Fruit fly (Drosophila melanogaster) whole organism, embryonic: ENCODE results near the gene CG14431.

Experiments
- Awh ChIP-seq: fragments of 200-800 bp; sonication (Bioruptor generic); IDR thresholded peaks from 2 replicates; pipeline ENCODE4, ENCODE4 v1.3.6; 2022; ENCODE audit warnings: missing biosample characterization, missing genetic modification characterization
- BEAF-32 ChIP-seq: fragments of 200-800 bp; sonication (Bioruptor generic); optimal IDR thresholded peaks from 3 replicates; lab custom pipeline; 2017; ENCODE audit warnings: missing biosample characterization, missing genetic modification characterization, mild to moderate bottlenecking, moderate library complexity, missing genetic modification reagents
- Bgb ChIP-seq: fragments of 200-800 bp; sonication (Bioruptor generic); IDR thresholded peaks from 2 replicates; pipeline ENCODE4 v1.3.6; 2022; ENCODE audit warnings: missing biosample characterization, missing genetic modification characterization; ENCODE audit not compliant: partially characterized antibody
- CG11504 ChIP-seq: fragments of 200-800 bp; sonication (Bioruptor generic); optimal IDR thresholded peaks from 3 replicates; lab custom pipeline; 2019; ENCODE audit warnings: missing biosample characterization, mild to moderate bottlenecking, missing genetic modification characterization, moderate library complexity
- CG13296 ChIP-seq: fragments of 200-800 bp; sonication (Bioruptor generic); optimal IDR thresholded peaks from 3 replicates; lab custom pipeline; 2018; ENCODE audit warnings: missing biosample characterization, mild to moderate bottlenecking, missing genetic modification characterization
- CG13424 ChIP-seq: fragments of 200-800 bp; sonication (Bioruptor generic); optimal IDR thresholded peaks from 2 replicates; lab custom pipeline; 2019; ENCODE audit warnings: missing biosample characterization, mild to moderate bottlenecking, missing genetic modification characterization, moderate library complexity
- CG15601 ChIP-seq: fragments of 200-800 bp; sonication (Bioruptor generic); optimal IDR thresholded peaks from 3 replicates; lab custom pipeline; 2019; ENCODE audit warnings: missing biosample characterization, mild to moderate bottlenecking, missing genetic modification characterization, moderate library complexity
- CG1647 ChIP-seq: fragments of 200-800 bp; sonication (Bioruptor generic); optimal IDR thresholded peaks from 3 replicates; lab custom pipeline; 2016; ENCODE audit warnings: missing biosample characterization, missing genetic modification characterization
- CG17568 ChIP-seq: fragments of 200-800 bp; sonication (Bioruptor generic); optimal IDR thresholded peaks from 2 replicates; lab custom pipeline; 2018; ENCODE audit warnings: missing biosample characterization, mild to moderate bottlenecking, missing genetic modification characterization, moderate library complexity
- CG30403 ChIP-seq: fragments of 200-800 bp; sonication (Bioruptor generic); optimal IDR thresholded peaks from 3 replicates; lab custom pipeline; 2016; ENCODE audit warnings: missing biosample characterization, missing genetic modification characterization
- CG3163 ChIP-seq: fragments of 200-800 bp; sonication (Bioruptor generic); optimal IDR thresholded peaks from 3 replicates; lab custom pipeline; 2016; ENCODE audit warnings: missing biosample characterization, missing genetic modification characterization
- CG4360 ChIP-seq: fragments of 200-800 bp; sonication (Bioruptor generic); IDR thresholded peaks from 2 replicates; pipeline ENCODE4 v1.3.6; 2022; ENCODE audit warnings: missing biosample characterization, missing genetic modification characterization
- CG4820 ChIP-seq: fragments of 200-800 bp; sonication (Bioruptor generic); optimal IDR thresholded peaks from 3 replicates; lab custom pipeline; 2016; ENCODE audit warnings: missing biosample characterization, missing genetic modification characterization
- CG7839 ChIP-seq: fragments of 200-800 bp; sonication (Bioruptor generic); optimal IDR thresholded peaks from 3 replicates; lab custom pipeline; 2018; ENCODE audit warnings: missing biosample characterization, mild to moderate bottlenecking, missing genetic modification characterization, moderate library complexity
- CG7963 ChIP-seq: fragments of 200-800 bp; sonication (Bioruptor generic); IDR thresholded peaks from 3 replicates; pipeline ENCODE4 v1.3.6; 2022; ENCODE audit warnings: missing biosample characterization, missing genetic modification characterization; ENCODE audit not compliant: partially characterized antibody
- CG8924 ChIP-seq: fragments of 200-800 bp; optimal IDR thresholded peaks from 3 replicates; lab custom pipeline; 2019; ENCODE audit warnings: missing biosample characterization, mild to moderate bottlenecking, missing genetic modification characterization, moderate library complexity
- Dfd ChIP-seq, 2 experiments: fragments of >200 bp; optimal IDR thresholded peaks; 2 replicates each; lab custom pipeline; 2017; ENCODE audit warnings: missing biosample characterization in 2 of 2, missing genetic modification characterization in 2 of 2
- Drgx ChIP-seq: fragments of 200-800 bp; sonication (Bioruptor generic); IDR thresholded peaks from 2 replicates; pipeline ENCODE4 v1.3.6; 2022; ENCODE audit warnings: missing biosample characterization, missing genetic modification characterization
- E2f1 ChIP-seq: fragments of 200-800 bp; sonication (Bioruptor generic); IDR thresholded peaks from 2 replicates; pipeline ENCODE4 v1.3.6; 2022; ENCODE audit warnings: missing biosample characterization, missing genetic modification characterization
- Ets65A ChIP-seq: fragments of 200-800 bp; sonication (Bioruptor generic); peaks from one replicate; lab custom pipeline; 2016; ENCODE audit warnings: missing biosample characterization, missing genetic modification characterization
- Hr3 ChIP-seq: fragments of 200-800 bp; sonication (Bioruptor generic); optimal IDR thresholded peaks from 3 replicates; lab custom pipeline; 2016; ENCODE audit warnings: missing biosample characterization, missing genetic modification characterization
- Med ChIP-seq: fragments of 200-800 bp; sonication (Bioruptor generic); peaks from one replicate; lab custom pipeline; 2016; ENCODE audit warnings: missing biosample characterization, missing genetic modification characterization, mild to moderate bottlenecking, inconsistent platforms, moderate library complexity
- Optix ChIP-seq: fragments of 200-800 bp; sonication (Bioruptor generic); IDR thresholded peaks from 3 replicates; pipeline ENCODE4 v1.3.6; 2022; ENCODE audit warnings: missing biosample characterization, missing genetic modification characterization
- Ptx1 ChIP-seq: fragments of 200-800 bp; sonication (Bioruptor generic); IDR thresholded peaks from 2 replicates; pipeline ENCODE4 v1.3.6; 2022; ENCODE audit warnings: missing biosample characterization, missing genetic modification characterization
- Rfx ChIP-seq: fragments of 200-800 bp; sonication (Bioruptor generic); IDR thresholded peaks from 2 replicates; pipeline ENCODE4 v1.3.6; 2022; ENCODE audit warnings: missing biosample characterization, missing genetic modification characterization
- Sin3A ChIP-seq: fragments of >200 bp; optimal IDR thresholded peaks from 2 replicates; lab custom pipeline; 2018
- Taf1 ChIP-seq: fragments of 200-800 bp; sonication (Bioruptor generic); IDR thresholded peaks from 2 replicates; pipeline ENCODE4 v1.3.6; 2022; ENCODE audit warnings: missing biosample characterization, missing genetic modification characterization
- amos ChIP-seq: fragments of 200-800 bp; sonication (Bioruptor generic); IDR thresholded peaks from 2 replicates; pipeline ENCODE4 v1.3.6; 2022; ENCODE audit warnings: missing biosample characterization, missing genetic modification characterization; ENCODE audit not compliant: partially characterized antibody
- gfzf ChIP-seq: fragments of 200-800 bp; sonication (Bioruptor generic); optimal IDR thresholded peaks from 2 replicates; lab custom pipeline; 2016; ENCODE audit warnings: missing biosample characterization, mild to moderate bottlenecking, missing genetic modification characterization, moderate library complexity
- grau ChIP-seq: fragments of 200-800 bp; optimal IDR thresholded peaks from 3 replicates; lab custom pipeline; 2019; ENCODE audit warnings: missing biosample characterization, mild to moderate bottlenecking, missing genetic modification characterization, moderate library complexity
- jigr1 ChIP-seq: fragments of 200-800 bp; sonication (Bioruptor generic); IDR thresholded peaks from 3 replicates; pipeline ENCODE4 v1.3.6; 2022; ENCODE audit warnings: missing biosample characterization, missing genetic modification characterization
- lab ChIP-seq: fragments of 200-800 bp; sonication (Bioruptor generic); optimal IDR thresholded peaks from 3 replicates; lab custom pipeline; 2017; ENCODE audit warnings: missing biosample characterization, missing genetic modification characterization, mild to moderate bottlenecking, moderate library complexity, missing genetic modification reagents
- lbe ChIP-seq: fragments of 200-800 bp; sonication (Bioruptor generic); optimal IDR thresholded peaks from 2 replicates; lab custom pipeline; 2016; ENCODE audit warnings: missing biosample characterization, mild to moderate bottlenecking, missing genetic modification characterization
- otp ChIP-seq: fragments of 200-800 bp; sonication (Bioruptor generic); IDR thresholded peaks from 3 replicates; pipeline ENCODE4, ENCODE4 v1.3.6; 2022; ENCODE audit warnings: missing biosample characterization, missing genetic modification characterization
- prd ChIP-seq, 3 experiments: fragments of >200 bp in 2 of 3; fragments of 200-800 bp in 1 of 3; sonication (Bioruptor generic) in 1 of 3; optimal IDR thresholded peaks in 2 of 3; IDR thresholded peaks in 1 of 3; 2 replicates in 2 of 3; 3 replicates in 1 of 3; pipeline versions ENCODE4 v1.3.6 to Lab custom; 2017 to 2022; ENCODE audit warnings: missing biosample characterization in 1 of 3, missing genetic modification characterization in 1 of 3
- pros ChIP-seq: fragments of 200-800 bp; sonication (Bioruptor generic); optimal IDR thresholded peaks from 3 replicates; lab custom pipeline; 2019; ENCODE audit warnings: missing biosample characterization, mild to moderate bottlenecking, missing genetic modification characterization, moderate library complexity
- ranshi ChIP-seq: fragments of 200-800 bp; sonication (Bioruptor generic); IDR thresholded peaks from 2 replicates; pipeline ENCODE4 v1.3.6; 2022; ENCODE audit warnings: missing biosample characterization, missing genetic modification characterization
- row ChIP-seq: fragments of 200-800 bp; sonication (Bioruptor generic); IDR thresholded peaks from 3 replicates; pipeline ENCODE4 v1.3.6; 2022; ENCODE audit warnings: missing biosample characterization, missing genetic modification characterization
- sens ChIP-seq: fragments of 200-800 bp; sonication (Bioruptor generic); peaks from one replicate; lab custom pipeline; 2016; ENCODE audit warnings: missing biosample characterization, missing genetic modification characterization
- ttk ChIP-seq: fragments of 200-800 bp; sonication (Bioruptor generic); IDR thresholded peaks from 2 replicates; pipeline ENCODE4 v2.1.2; 2022; ENCODE audit warnings: missing biosample characterization, missing genetic modification characterization
- unpg ChIP-seq: fragments of 200-800 bp; sonication (Bioruptor generic); optimal IDR thresholded peaks from 3 replicates; lab custom pipeline; 2018; ENCODE audit warnings: missing biosample characterization, mild to moderate bottlenecking, missing genetic modification characterization, moderate library complexity

The CG14431 gene

DNA sequence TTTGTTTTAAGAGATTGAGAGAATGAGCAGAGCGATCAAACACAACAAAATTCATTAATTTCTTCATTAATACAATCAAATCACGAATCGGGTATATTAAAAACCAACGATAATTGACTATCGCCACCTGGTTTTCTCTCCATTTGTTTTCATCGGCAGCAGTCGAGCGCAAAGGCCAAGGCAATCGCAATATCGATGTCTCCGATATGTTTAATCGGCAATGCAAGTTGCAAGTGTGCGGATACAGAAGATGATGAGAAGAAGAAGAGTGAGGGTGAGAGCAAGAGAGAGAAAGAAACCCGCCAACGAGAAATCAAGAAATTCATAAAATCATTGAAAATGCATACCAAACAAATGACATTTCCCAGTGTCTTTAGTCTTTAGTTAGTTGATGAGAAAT lies 32.3 kb upstream of the CG14431 start (continued):
- TF ChIP-seq unpg (GFP tag; lab: Kevin White, UChicago) (no peak), Optix (no peak), grau (tag; lab: Kevin White, UChicago) (no peak), Taf1 (GFP tag; lab: Robert Waterston, UW) (no peak)
- TF ChIP-seq, all 482 proteins: peak for 34

DNA sequence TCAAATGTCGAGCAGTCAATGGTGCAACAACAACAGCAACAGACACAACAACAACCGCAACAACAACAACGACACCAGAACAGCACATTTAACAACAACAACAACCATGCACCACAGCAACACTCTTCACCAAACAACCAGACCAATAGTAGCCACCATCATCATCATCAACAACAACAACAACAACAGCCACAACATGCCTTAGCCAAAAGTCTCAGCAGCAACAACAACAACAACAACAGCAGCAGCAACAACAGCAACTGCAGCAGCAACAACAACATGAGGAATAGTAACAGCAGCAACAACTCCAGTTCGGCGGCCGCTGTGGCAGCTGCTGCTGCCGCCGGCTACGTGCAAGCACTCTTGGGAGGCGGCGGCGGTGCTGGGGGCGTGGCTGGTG lies 31.7 kb upstream of the CG14431 start:
- TF ChIP-seq gfzf (GFP tag; lab: Kevin White, UChicago) (no peak), CG4360 (GFP tag; lab: Robert Waterston, UW) (peak; percentile 97), CG3163 (no peak), BEAF-32 (GFP tag; lab: Kevin White, UChicago) (no peak), ttk (GFP tag; lab: Robert Waterston, UW) (0 out of 2 replicates have a peak, but pooled peaks have one; percentile 10), amos (GFP tag; lab: Robert Waterston, UW) (0 out of 2 replicates have a peak, but pooled peaks have one; percentile 10), Dfd (GFP tag; optimal IDR thresholded peaks at IDR 0.05; lab: Kevin White, UChicago) (peak in 1 of 2 experiments; percentile 46), otp (no peak), CG4820 (GFP tag; lab: Kevin White, UChicago) (no peak), Med (GFP tag; lab: Kevin White, UChicago) (peak; percentile 49)

DNA sequence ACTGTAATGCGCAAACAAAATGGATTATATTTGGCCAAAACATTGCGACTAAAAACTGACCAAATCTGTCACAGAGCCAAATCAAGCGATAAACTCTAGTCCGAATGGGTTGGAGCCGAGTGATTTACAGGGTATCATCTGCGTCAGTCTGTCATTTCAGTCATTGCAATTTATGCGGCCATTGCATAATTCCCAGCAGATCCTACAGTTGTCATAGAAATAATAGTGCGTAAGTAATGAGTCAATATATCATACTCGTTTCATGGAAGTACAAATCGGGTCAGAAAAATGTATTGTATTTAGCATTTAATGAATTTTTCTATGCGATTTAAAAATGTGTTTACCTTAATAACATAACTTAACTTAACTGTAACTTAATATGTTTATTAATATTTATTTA lies 9.9 kb upstream of the CG14431 start:
- TF ChIP-seq CG11504 (tag; lab: Kevin White, UChicago) (peak; percentile 3), prd (optimal IDR thresholded peaks at IDR 0.05; lab: Kevin White, UChicago) (no peak), prd (GFP tag; IDR thresholded peaks at IDR 0.05; lab: Robert Waterston, UW) (peak; percentile 46; the same call in 2 of the 3 replicates), row (0 out of 3 replicates have a peak, but pooled peaks have one; percentile 19), sens (peak; percentile 63), Ptx1 (GFP tag; lab: Robert Waterston, UW) (no peak), Rfx (GFP tag; lab: Robert Waterston, UW) (no peak), CG7839 (peak; percentile 2), Ets65A (GFP tag; lab: Kevin White, UChicago) (peak; percentile 57)

DNA sequence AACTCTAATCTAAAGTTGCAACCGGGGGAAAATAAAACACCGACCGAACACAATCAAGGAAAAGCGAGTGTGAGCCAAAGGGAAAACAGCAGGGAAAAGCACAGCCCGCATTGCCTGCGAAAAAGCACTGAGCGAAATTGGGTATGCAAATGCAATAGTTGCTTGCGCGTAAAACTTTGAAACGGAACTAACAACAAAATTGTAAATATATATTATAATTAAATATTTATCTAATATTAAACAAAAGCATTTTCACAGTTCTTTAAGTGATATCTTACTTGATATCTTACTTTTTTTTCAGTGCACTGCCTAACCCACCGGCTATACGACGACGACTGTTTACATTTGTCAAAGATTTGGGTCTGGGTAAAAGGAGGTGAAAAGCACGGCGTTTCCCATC lies 1.4 kb upstream of the CG14431 start:
- TF ChIP-seq CG11504 (tag; lab: Kevin White, UChicago) (peak; percentile 23), Ptx1 (GFP tag; lab: Robert Waterston, UW) (0 out of 2 replicates have a peak, but pooled peaks have one; percentile 8), CG15601 (tag; lab: Kevin White, UChicago) (no peak), Drgx (GFP tag; lab: Robert Waterston, UW) (0 out of 2 replicates have a peak, but pooled peaks have one; percentile 18)
- TF ChIP-seq, all 482 proteins: peak for 3

DNA sequence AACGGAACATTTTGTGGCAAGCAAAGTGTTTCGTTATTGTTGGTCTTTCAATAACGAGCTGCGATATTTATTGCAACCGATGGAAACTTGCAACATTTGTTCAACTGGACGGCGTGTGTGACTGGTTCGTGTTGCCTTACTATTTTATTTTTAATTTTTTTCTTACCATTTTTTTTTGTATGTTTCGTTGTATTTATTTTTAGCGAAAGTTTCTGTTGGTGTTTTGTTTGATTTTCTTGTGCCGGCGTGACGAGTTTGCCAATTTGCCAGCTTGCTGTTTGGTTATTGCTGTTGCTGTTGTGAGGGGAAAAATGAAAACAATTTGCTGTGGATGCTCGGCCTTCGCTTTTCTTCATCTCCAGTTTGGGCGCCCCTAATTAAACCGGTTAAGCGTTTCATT lies 1.1 kb downstream of the CG14431 start:
- TF ChIP-seq gfzf (GFP tag; lab: Kevin White, UChicago), result no peak
- no peak for TF ChIP-seq CG8924 (tag; lab: Kevin White, UChicago)
- no peak for TF ChIP-seq Sin3A (lab: Kevin White, UChicago)
- no peak for TF ChIP-seq pros (GFP tag; lab: Kevin White, UChicago)
- no peak for TF ChIP-seq Bgb (GFP tag; lab: Robert Waterston, UW)
- peak; percentile 43 for TF ChIP-seq Drgx (GFP tag; lab: Robert Waterston, UW)
- TF ChIP-seq, all 482 proteins: peak for 1

DNA sequence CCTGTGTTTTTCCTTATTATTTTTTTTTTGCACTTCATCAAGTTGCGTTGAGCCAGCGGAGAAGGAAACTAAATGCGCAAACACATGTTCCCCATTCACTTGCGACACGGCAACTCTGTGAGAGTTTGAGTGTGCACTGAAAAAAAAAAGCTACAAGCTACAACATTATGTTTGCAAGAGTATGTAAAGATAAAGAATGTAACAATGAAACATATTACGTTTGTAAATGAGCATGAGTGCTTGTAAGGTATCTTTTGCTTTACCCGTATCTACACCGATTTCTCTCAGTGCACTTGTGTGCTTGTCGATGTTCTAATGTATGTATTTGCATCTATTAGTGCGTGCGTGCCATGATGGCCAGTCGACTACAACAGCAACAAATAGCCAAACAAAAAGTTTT lies 4.2 kb downstream of the CG14431 start:
- TF ChIP-seq Awh (GFP tag; lab: Robert Waterston, UW), result no peak
- no peak for TF ChIP-seq jigr1 (GFP tag; lab: Robert Waterston, UW)
- TF ChIP-seq ranshi, result no peak
- peak; percentile 42 for TF ChIP-seq CG11504 (tag; lab: Kevin White, UChicago)
- TF ChIP-seq CG13424, result no peak
- TF ChIP-seq Drgx (GFP tag; lab: Robert Waterston, UW), result peak; percentile 79
- no peak for TF ChIP-seq CG17568 (GFP tag; lab: Kevin White, UChicago)
- TF ChIP-seq Hr3 (GFP tag; lab: Kevin White, UChicago), result no peak
- TF ChIP-seq CG7963 (GFP tag; lab: Robert Waterston, UW), result no peak
- no peak for TF ChIP-seq E2f1
- TF ChIP-seq lbe (GFP tag; lab: Kevin White, UChicago), result no peak
- peak; percentile 42; the same call in 2 of the 3 replicates for TF ChIP-seq row
- TF ChIP-seq CG13296, result no peak
- TF ChIP-seq CG30403, result no peak
- no peak for TF ChIP-seq CG1647
- TF ChIP-seq Ptx1 (GFP tag; lab: Robert Waterston, UW), result 0 out of 2 replicates have a peak, but pooled peaks have one; percentile 25
- peak; percentile 24 for TF ChIP-seq lab (GFP tag; lab: Kevin White, UChicago)
